Fruit fly (Drosophila melanogaster): ENCODE results near the gene Shaw.

The Shaw gene

dm6 chr2L:3700990-3701389, 17.0 kb upstream of the Shaw start, which contains the start of gene CG42467:
TSS of gene CG42467 (plus strand) at chr2L:3701290.
- TF ChIP-seq Vsx2 (GFP tag; optimal IDR thresholded peaks at IDR 0.05; ENCODE audit: partially characterized antibody) (no peak), Hnf4 (GFP tag; optimal IDR thresholded peaks at IDR 0.05) (no peak), OdsH (GFP tag; optimal IDR thresholded peaks at IDR 0.05) (no peak), pan (optimal IDR thresholded peaks at IDR 0.05) (no peak), jim (GFP tag; optimal IDR thresholded peaks at IDR 0.05) (no peak)

DNA sequence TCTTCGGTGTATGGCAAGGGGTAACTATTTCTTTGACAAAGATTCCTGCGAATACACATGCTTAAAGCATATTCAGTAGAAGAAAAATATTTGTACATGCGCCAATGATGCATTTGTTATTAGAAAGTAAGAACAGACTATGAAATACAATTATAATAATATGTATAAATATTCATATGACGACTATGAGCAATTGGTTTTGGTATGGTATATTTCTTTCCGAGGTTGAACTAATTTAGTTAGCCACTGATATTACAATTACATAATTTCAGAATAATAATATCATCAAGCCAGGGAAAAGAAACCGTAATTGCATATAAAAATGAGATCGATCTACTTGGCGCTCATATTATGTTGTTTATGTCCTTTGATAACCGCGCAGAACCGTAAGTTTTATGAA, 16.5 kb upstream of the Shaw start, which contains the start of gene CG43145:
TSS of gene CG43145 (plus strand) at position 301 of the 400 bp plus-strand sequence.
- TF ChIP-seq Dif (GFP tag; optimal IDR thresholded peaks at IDR 0.05; ENCODE audit: partially characterized antibody) (no peak), Vsx2 (GFP tag; optimal IDR thresholded peaks at IDR 0.05; ENCODE audit: partially characterized antibody) (no peak), dsf (GFP tag; optimal IDR thresholded peaks at IDR 0.05; ENCODE audit: borderline replicate concordance) (no peak), HLH106 (tag; optimal IDR thresholded peaks at IDR 0.05) (no peak), lola (GFP tag; optimal IDR thresholded peaks at IDR 0.05) (no peak), GATAd (GFP tag; optimal IDR thresholded peaks at IDR 0.05) (no peak), foxo (GFP tag; optimal IDR thresholded peaks at IDR 0.05) (no peak), N (GFP tag; optimal IDR thresholded peaks at IDR 0.05) (no peak), Mio (GFP tag; optimal IDR thresholded peaks at IDR 0.05) (no peak), pan (optimal IDR thresholded peaks at IDR 0.05) (no peak), CrebA (GFP tag; optimal IDR thresholded peaks at IDR 0.05; ENCODE audit: borderline replicate concordance) (no peak), br (GFP tag; optimal IDR thresholded peaks at IDR 0.05) (no peak), OdsH (GFP tag; optimal IDR thresholded peaks at IDR 0.05) (no peak), Sp1 (GFP tag; optimal IDR thresholded peaks at IDR 0.05) (no peak), sv (GFP tag; optimal IDR thresholded peaks at IDR 0.05) (no peak), CG32264 (GFP tag; optimal IDR thresholded peaks at IDR 0.05) (no peak), Jra (GFP tag; optimal IDR thresholded peaks at IDR 0.05) (no peak), sage (GFP tag; optimal IDR thresholded peaks at IDR 0.05) (no peak), usp (GFP tag; optimal IDR thresholded peaks at IDR 0.05) (no peak)

dm6 chr2L:3703260-3703659, 14.7 kb upstream of the Shaw start, which contains the start of gene CG2816:
TSS of gene CG2816 (plus strand) at chr2L:3703659.
- TF ChIP-seq HLH106 (tag; optimal IDR thresholded peaks at IDR 0.05): peak; percentile 96
- TF ChIP-seq dmrt93B (GFP tag; optimal IDR thresholded peaks at IDR 0.05): peak; percentile 84
- peak; percentile 95 for TF ChIP-seq OdsH (GFP tag; optimal IDR thresholded peaks at IDR 0.05)
- peak; percentile 88 for TF ChIP-seq GATAd (GFP tag; optimal IDR thresholded peaks at IDR 0.05)
- peak; percentile 98 for TF ChIP-seq ey (GFP tag; optimal IDR thresholded peaks at IDR 0.05)
- peak; percentile 58 for TF ChIP-seq sage (GFP tag; optimal IDR thresholded peaks at IDR 0.05)
- no peak for TF ChIP-seq Vsx2 (GFP tag; optimal IDR thresholded peaks at IDR 0.05; ENCODE audit: partially characterized antibody)
- TF ChIP-seq Dif (GFP tag; optimal IDR thresholded peaks at IDR 0.05; ENCODE audit: partially characterized antibody): no peak
- no peak for TF ChIP-seq sv (GFP tag; optimal IDR thresholded peaks at IDR 0.05)
- TF ChIP-seq fru (GFP tag; optimal IDR thresholded peaks at IDR 0.05): peak; percentile 95
- peak; percentile 90 for TF ChIP-seq tai (GFP tag; optimal IDR thresholded peaks at IDR 0.05)
- peak; percentile 93 for TF ChIP-seq br (GFP tag; optimal IDR thresholded peaks at IDR 0.05)
- TF ChIP-seq h (GFP tag; optimal IDR thresholded peaks at IDR 0.05): peak; percentile 97
- TF ChIP-seq rgr (GFP tag; optimal IDR thresholded peaks at IDR 0.05): peak; percentile 95
- TF ChIP-seq jim (GFP tag; optimal IDR thresholded peaks at IDR 0.05): peak; percentile 25
- no peak for TF ChIP-seq Hr83 (GFP tag; optimal IDR thresholded peaks at IDR 0.05; ENCODE audit: poor library complexity, severe bottlenecking)
- no peak for TF ChIP-seq CrebA (GFP tag; optimal IDR thresholded peaks at IDR 0.05; ENCODE audit: borderline replicate concordance)
- peak; percentile 39 for TF ChIP-seq Rel (GFP tag; optimal IDR thresholded peaks at IDR 0.05)
- peak; percentile 74 for TF ChIP-seq Rel (tag; optimal IDR thresholded peaks at IDR 0.05)
- no peak for TF ChIP-seq N (GFP tag; optimal IDR thresholded peaks at IDR 0.05)
- TF ChIP-seq Abd-B (GFP tag; optimal IDR thresholded peaks at IDR 0.05): no peak
- TF ChIP-seq Myc (optimal IDR thresholded peaks at IDR 0.05): peak; percentile 30
- peak; percentile 65 for TF ChIP-seq dsf (GFP tag; optimal IDR thresholded peaks at IDR 0.05; ENCODE audit: borderline replicate concordance)
- TF ChIP-seq Hr78 (GFP tag; optimal IDR thresholded peaks at IDR 0.05): no peak
- peak; percentile 78 to 94 for TF ChIP-seq foxo (GFP tag; optimal IDR thresholded peaks at IDR 0.05)
- TF ChIP-seq Hnf4 (GFP tag; optimal IDR thresholded peaks at IDR 0.05): peak; percentile 93
- peak; percentile 92 for TF ChIP-seq Sp1 (GFP tag; optimal IDR thresholded peaks at IDR 0.05)
- TF ChIP-seq psq (GFP tag; optimal IDR thresholded peaks at IDR 0.05): peak; percentile 85
- peak; percentile 81 for TF ChIP-seq woc (GFP tag; optimal IDR thresholded peaks at IDR 0.05)
- peak; percentile 88 for TF ChIP-seq brk (GFP tag; optimal IDR thresholded peaks at IDR 0.05)
- TF ChIP-seq Mio (GFP tag; optimal IDR thresholded peaks at IDR 0.05): peak; percentile 85
- no peak for TF ChIP-seq usp (GFP tag; optimal IDR thresholded peaks at IDR 0.05)
- TF ChIP-seq lola (GFP tag; optimal IDR thresholded peaks at IDR 0.05): no peak
- no peak for TF ChIP-seq Dfd (GFP tag; optimal IDR thresholded peaks at IDR 0.05)
- peak; percentile 84 for TF ChIP-seq CG32264 (GFP tag; optimal IDR thresholded peaks at IDR 0.05)
- no peak for TF ChIP-seq pan (optimal IDR thresholded peaks at IDR 0.05)
- TF ChIP-seq Jra (GFP tag; optimal IDR thresholded peaks at IDR 0.05): peak; percentile 84
- peak; percentile 90 for TF ChIP-seq CG9705 (GFP tag; optimal IDR thresholded peaks at IDR 0.05)
- TF ChIP-seq dl (GFP tag; optimal IDR thresholded peaks at IDR 0.05; ENCODE audit: insufficient read depth in 1 of 2, partially characterized antibody in 2 of 2): no peak

Data from whole organism, wandering third instar larva.